Fruit fly (Drosophila melanogaster) whole organism, embryonic: ENCODE data around the gene Exo70.

Experiments used
- CG13894 ChIP-seq: fragments of 200-800 bp; sonication (Bioruptor generic); optimal IDR thresholded peaks from 3 replicates; lab custom pipeline; 2018; ENCODE audit warnings: missing biosample characterization, mild to moderate bottlenecking, missing genetic modification characterization, moderate library complexity
- CG1529 ChIP-seq: fragments of 200-800 bp; sonication (Bioruptor generic); optimal IDR thresholded peaks from 3 replicates; lab custom pipeline; 2018; ENCODE audit warnings: missing biosample characterization, missing genetic modification characterization
- CG3407 ChIP-seq: fragments of 200-800 bp; sonication (Bioruptor generic); optimal IDR thresholded peaks from 2 replicates; lab custom pipeline; 2018; ENCODE audit warnings: missing biosample characterization, mild to moderate bottlenecking, missing genetic modification characterization
- CG4360 ChIP-seq: fragments of 200-800 bp; sonication (Bioruptor generic); IDR thresholded peaks from 2 replicates; pipeline ENCODE4 v1.3.6; 2022; ENCODE audit warnings: missing biosample characterization, missing genetic modification characterization
- CG4820 ChIP-seq: fragments of 200-800 bp; sonication (Bioruptor generic); optimal IDR thresholded peaks from 3 replicates; lab custom pipeline; 2016; ENCODE audit warnings: missing biosample characterization, missing genetic modification characterization
- CG7987 ChIP-seq: fragments of 200-800 bp; sonication (Bioruptor generic); optimal IDR thresholded peaks from 2 replicates; lab custom pipeline; 2018; ENCODE audit warnings: missing biosample characterization, mild to moderate bottlenecking, missing genetic modification characterization, moderate library complexity
- Deaf1 ChIP-seq: fragments of 200-800 bp; optimal IDR thresholded peaks from 3 replicates; lab custom pipeline; 2019; ENCODE audit warnings: missing biosample characterization, mild to moderate bottlenecking, missing genetic modification characterization, moderate library complexity
- Drgx ChIP-seq: fragments of 200-800 bp; sonication (Bioruptor generic); IDR thresholded peaks from 2 replicates; pipeline ENCODE4 v1.3.6; 2022; ENCODE audit warnings: missing biosample characterization, missing genetic modification characterization
- Hr51 ChIP-seq, 2 experiments: fragments of 200-800 bp; sonication (Bioruptor generic); optimal IDR thresholded peaks; 2 replicates in 1 of 2; 3 replicates in 1 of 2; lab custom pipeline; 2016 to 2018; ENCODE audit warnings: missing biosample characterization in 2 of 2, missing genetic modification characterization in 2 of 2, mild to moderate bottlenecking in 1 of 2, moderate library complexity in 1 of 2
- Mad ChIP-seq: fragments of 200-800 bp; sonication (Bioruptor generic); optimal IDR thresholded peaks from 2 replicates; lab custom pipeline; 2016; ENCODE audit warnings: missing biosample characterization, missing genetic modification characterization
- grau ChIP-seq: fragments of 200-800 bp; optimal IDR thresholded peaks from 3 replicates; lab custom pipeline; 2019; ENCODE audit warnings: missing biosample characterization, mild to moderate bottlenecking, missing genetic modification characterization, moderate library complexity
- gro ChIP-seq: fragments of 200-800 bp; sonication (Bioruptor generic); optimal IDR thresholded peaks from 2 replicates; lab custom pipeline; 2016; ENCODE audit warnings: missing biosample characterization, missing genetic modification characterization
- mirr ChIP-seq: fragments of 200-800 bp; sonication (Bioruptor generic); optimal IDR thresholded peaks from 3 replicates; lab custom pipeline; 2018; ENCODE audit warnings: missing biosample characterization, mild to moderate bottlenecking, missing genetic modification characterization
- ssp ChIP-seq: fragments of 200-800 bp; sonication (Bioruptor generic); IDR thresholded peaks from 2 replicates; pipeline ENCODE4 v1.3.6; 2022; ENCODE audit warnings: missing biosample characterization, missing genetic modification characterization

DNA sequence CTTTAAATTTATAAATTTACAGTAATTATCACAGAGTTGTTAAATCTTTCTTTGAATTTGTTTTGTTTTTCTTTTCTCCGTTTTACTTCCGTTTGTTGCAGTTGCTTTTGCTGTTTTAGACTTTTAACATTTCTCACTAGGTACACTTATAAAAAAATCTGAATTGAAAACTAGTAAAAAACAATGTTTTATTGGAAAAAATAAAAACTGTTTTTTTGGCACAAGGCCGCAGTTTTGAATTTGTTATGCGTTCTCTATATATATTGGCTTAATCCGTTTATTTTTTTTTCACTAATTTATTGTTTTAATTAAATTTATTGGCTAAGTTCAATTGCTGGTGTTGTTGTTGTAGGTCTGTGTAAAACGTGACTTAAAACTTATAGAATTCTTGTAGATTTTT lies 28.4 kb downstream of the Exo70 start:
- TF ChIP-seq CG4360 (GFP tag; lab: Robert Waterston, UW): no peak
- TF ChIP-seq CG1529 (GFP tag; lab: Kevin White, UChicago): no peak
- TF ChIP-seq mirr (GFP tag; lab: Kevin White, UChicago): no peak
- TF ChIP-seq CG3407 (GFP tag; lab: Kevin White, UChicago): no peak
- no peak for TF ChIP-seq gro (GFP tag; lab: Kevin White, UChicago)
- no peak for TF ChIP-seq CG4820 (GFP tag; lab: Kevin White, UChicago)
- TF ChIP-seq CG13894 (tag; lab: Kevin White, UChicago): no peak
- no peak; the same call in 1 of the 2 replicates for TF ChIP-seq Drgx (GFP tag; lab: Robert Waterston, UW)
- TF ChIP-seq grau (tag; lab: Kevin White, UChicago): no peak
- no peak for TF ChIP-seq Mad (GFP tag; lab: Kevin White, UChicago)
- TF ChIP-seq ssp (GFP tag; lab: Robert Waterston, UW): no peak
- TF ChIP-seq CG7987 (GFP tag; lab: Kevin White, UChicago): no peak
- no peak for TF ChIP-seq Deaf1 (tag; lab: Kevin White, UChicago)
- no peak for TF ChIP-seq Hr51 (GFP tag; optimal IDR thresholded peaks at IDR 0.05; lab: Kevin White, UChicago)
